Fruit fly (Drosophila melanogaster): ENCODE measurements around the gene Deaf1.

Gene Deaf1

DNA sequence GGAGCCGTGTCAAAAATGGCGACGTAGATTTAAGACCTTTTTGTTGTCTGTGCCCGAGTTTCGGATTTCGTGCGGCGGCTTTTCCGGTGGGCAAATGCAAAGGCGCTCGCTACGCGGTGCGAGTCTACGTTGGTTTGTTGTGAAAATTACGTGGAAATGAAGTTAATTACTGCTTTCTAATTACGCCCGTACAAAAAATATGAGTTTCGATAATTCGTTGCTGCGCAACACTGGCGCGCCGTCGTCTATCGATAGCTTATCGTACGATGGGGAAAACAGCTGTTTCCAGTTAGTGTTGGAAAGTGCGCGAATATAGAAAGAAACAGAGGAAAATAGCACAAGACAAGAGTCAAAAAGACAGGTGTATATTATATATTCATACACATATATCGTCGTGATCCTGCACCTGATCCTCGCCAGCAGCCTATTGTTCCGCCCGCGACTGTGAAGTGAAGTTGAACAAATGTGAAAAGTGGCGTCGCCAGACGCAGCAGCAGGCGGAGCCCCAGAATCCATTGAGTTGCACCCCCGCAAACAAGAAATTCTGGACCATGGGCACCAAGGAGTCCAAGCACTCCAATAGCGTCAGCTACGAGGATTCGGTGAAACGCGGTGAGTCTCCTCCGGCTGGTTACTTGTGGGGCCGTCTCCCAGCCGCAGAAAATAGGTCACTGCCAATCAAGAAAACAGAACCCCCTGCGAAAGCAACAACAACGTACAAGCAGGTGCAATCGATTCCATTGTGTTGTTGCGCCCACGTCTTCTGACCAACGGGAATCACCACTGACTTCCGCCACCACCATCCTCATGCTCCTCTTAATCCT, 53.1 kb downstream of the Deaf1 start, which contains the start of the genes Rab8 and Usp32 (continued):
- no peak for TF ChIP-seq eve (GFP tag; optimal IDR thresholded peaks at IDR 0.05)
- peak; percentile 87 for TF ChIP-seq B-H2 (GFP tag; optimal IDR thresholded peaks at IDR 0.05)
- no peak for TF ChIP-seq CG11504 (tag; optimal IDR thresholded peaks at IDR 0.05)
- TF ChIP-seq Sry-β (GFP tag; optimal IDR thresholded peaks at IDR 0.05), result peak; percentile 23
- TF ChIP-seq seq (GFP tag; IDR thresholded peaks at IDR 0.05), result no peak
- no peak for TF ChIP-seq sc (optimal IDR thresholded peaks at IDR 0.05)
- TF ChIP-seq sc (GFP tag; optimal IDR thresholded peaks at IDR 0.05), result peak; percentile 18
- TF ChIP-seq CG10959 (GFP tag; IDR thresholded peaks at IDR 0.05), result no peak
- TF ChIP-seq CG10366 (GFP tag; IDR thresholded peaks at IDR 0.05), result peak; percentile 14; the same call in 1 of the 2 replicates
- TF ChIP-seq unc-4 (GFP tag; IDR thresholded peaks at IDR 0.05; ENCODE audit: partially characterized antibody), result peak; percentile 88
- TF ChIP-seq chif (GFP tag; optimal IDR thresholded peaks at IDR 0.05), result peak; percentile 17 to 46
- peak; percentile 5 for TF ChIP-seq ac (GFP tag; optimal IDR thresholded peaks at IDR 0.05)
- no peak for TF ChIP-seq CG15479 (GFP tag; optimal IDR thresholded peaks at IDR 0.05)
- TF ChIP-seq Lim3 (GFP tag; IDR thresholded peaks at IDR 0.05), result no peak
- TF ChIP-seq wdn (GFP tag; IDR thresholded peaks at IDR 0.05), result no peak
- TF ChIP-seq knrl (GFP tag; IDR thresholded peaks at IDR 0.05; ENCODE audit: partially characterized antibody), result peak; percentile 84
- TF ChIP-seq Ravus (GFP tag; IDR thresholded peaks at IDR 0.05), result no peak
- peak; percentile 89 for TF ChIP-seq CG13287 (GFP tag; IDR thresholded peaks at IDR 0.05; ENCODE audit: partially characterized antibody)
- TF ChIP-seq CG3163 (GFP tag; optimal IDR thresholded peaks at IDR 0.05), result peak; percentile 57
- no peak for TF ChIP-seq sqz (GFP tag; optimal IDR thresholded peaks at IDR 0.05)
- TF ChIP-seq sens (GFP tag), result peak; percentile 78
- no peak for TF ChIP-seq CG4404 (GFP tag; IDR thresholded peaks at IDR 0.05)
- peak; percentile 97 for TF ChIP-seq YL-1 (GFP tag; optimal IDR thresholded peaks at IDR 0.05)
- no peak for TF ChIP-seq jigr1 (GFP tag; IDR thresholded peaks at IDR 0.05)
- TF ChIP-seq CG12104 (GFP tag; optimal IDR thresholded peaks at IDR 0.05), result peak; percentile 51
- no peak for TF ChIP-seq trh (GFP tag; optimal IDR thresholded peaks at IDR 0.05)
- TF ChIP-seq Oli (tag; optimal IDR thresholded peaks at IDR 0.05), result no peak
- peak; percentile 52 for TF ChIP-seq Hsf (GFP tag; optimal IDR thresholded peaks at IDR 0.05)
- TF ChIP-seq Nf-YC (tag; optimal IDR thresholded peaks at IDR 0.05), result no peak
- TF ChIP-seq gem (tag; optimal IDR thresholded peaks at IDR 0.05), result no peak
- no peak for TF ChIP-seq CG17568 (GFP tag; optimal IDR thresholded peaks at IDR 0.05)
- TF ChIP-seq vnd (GFP tag; IDR thresholded peaks at IDR 0.05; ENCODE audit: partially characterized antibody), result peak; percentile 82
- TF ChIP-seq D19A (tag; optimal IDR thresholded peaks at IDR 0.05), result peak; percentile 58
- peak; percentile 81 for TF ChIP-seq HLH4C (GFP tag; IDR thresholded peaks at IDR 0.05; ENCODE audit: partially characterized antibody)
- TF ChIP-seq Scr (GFP tag; IDR thresholded peaks at IDR 0.05; ENCODE audit: partially characterized antibody), result peak; percentile 88
- TF ChIP-seq Myb (GFP tag; optimal IDR thresholded peaks at IDR 0.05), result peak; percentile 58
- no peak for TF ChIP-seq HLHmδ (GFP tag; optimal IDR thresholded peaks at IDR 0.05)
- peak; percentile 39 for TF ChIP-seq BtbVII (GFP tag; optimal IDR thresholded peaks at IDR 0.05)
- no peak for TF ChIP-seq Abd-B (GFP tag; optimal IDR thresholded peaks at IDR 0.05)
- peak; percentile 37 for TF ChIP-seq CG11398 (GFP tag; optimal IDR thresholded peaks at IDR 0.05)
- peak; percentile 79 for TF ChIP-seq CG7745 (tag; optimal IDR thresholded peaks at IDR 0.05)
- no peak for TF ChIP-seq usp (GFP tag; optimal IDR thresholded peaks at IDR 0.05)
- TF ChIP-seq CG6272 (GFP tag; IDR thresholded peaks at IDR 0.05), result no peak
- TF ChIP-seq cas (GFP tag; IDR thresholded peaks at IDR 0.05), result peak; percentile 48; the same call in 1 of the 2 replicates
- TF ChIP-seq Ada2b (GFP tag; IDR thresholded peaks at IDR 0.05), result peak; percentile 32; the same call in 1 of the 2 replicates
- TF ChIP-seq CG3995 (GFP tag; optimal IDR thresholded peaks at IDR 0.05), result peak; percentile 29
- TF ChIP-seq CG16813 (GFP tag; IDR thresholded peaks at IDR 0.05; ENCODE audit: partially characterized antibody), result peak; percentile 85
- TF ChIP-seq Sry-δ (GFP tag; optimal IDR thresholded peaks at IDR 0.05), result peak; percentile 79
- peak; percentile 28; the same call in 1 of the 3 replicates for TF ChIP-seq croc (GFP tag; conservative IDR thresholded peaks at IDR 0.05)

All from whole organism, embryonic.